Worm (Caenorhabditis elegans) whole organism, early embryonic: ENCODE results near the gene ubh-4.

ENCODE experiments used
- aly-1 ChIP-seq: sonication (generic microtip); optimal IDR thresholded peaks from 2 replicates; lab custom pipeline; 2016; ENCODE audit warnings: missing genetic modification characterization, missing compliant biosample characterization
- sea-1 ChIP-seq: fragments of 200-800 bp; sonication (Bioruptor generic); conservative IDR thresholded peaks from 2 replicates; pipeline ENCODE4 v1.3.6; 2022; ENCODE audit warnings: missing genetic modification characterization, missing compliant biosample characterization

- TF ChIP-seq aly-1 (tag; lab: Kevin White, UChicago) (no peak), sea-1 (GFP tag; lab: Robert Waterston, UW) (no peak)
Observed at ce11 chrII:8058769-8059168, 19.4 kb upstream of the ubh-4 start, which contains the start of gene T05H10.8.
